Worm (Caenorhabditis elegans): Measurements from ENCODE around the gene nspb-8.

ce11 chrII:14616927-14617326 is 36.5 kb upstream of the nspb-8 start:
- TF ChIP-seq ztf-7 (tag; optimal IDR thresholded peaks at IDR 0.05) (no peak), mdl-1 (tag; optimal IDR thresholded peaks at IDR 0.05) (no peak), nhr-11 (tag; optimal IDR thresholded peaks at IDR 0.05) (no peak), egl-27 (tag; optimal IDR thresholded peaks at IDR 0.05) (no peak), snpc-4 (tag; optimal IDR thresholded peaks at IDR 0.05) (no peak), daf-8 (GFP tag; IDR thresholded peaks at IDR 0.05) (no peak), ces-1 (GFP tag; optimal IDR thresholded peaks at IDR 0.05) (no peak), nhr-77 (tag; optimal IDR thresholded peaks at IDR 0.05) (no peak), F37D6.2 (tag; optimal IDR thresholded peaks at IDR 0.05) (no peak), skn-1 (tag; optimal IDR thresholded peaks at IDR 0.05) (no peak), ama-1 (optimal IDR thresholded peaks at IDR 0.05) (no peak), aly-2 (tag; optimal IDR thresholded peaks at IDR 0.05) (no peak), nhr-10 (tag; optimal IDR thresholded peaks at IDR 0.05) (no peak)

Data from whole organism, L4 larva.